Worm (Caenorhabditis elegans) whole organism, L1 larva: ENCODE data around the gene F56H9.9.

ENCODE experiments used
- ceh-8 ChIP-seq: fragments of 200-800 bp; sonication (Bioruptor generic); optimal IDR thresholded peaks from 2 replicates; lab custom pipeline; 2018; ENCODE audit warnings: mild to moderate bottlenecking, missing genetic modification characterization, moderate library complexity, missing compliant biosample characterization
- nhr-237 ChIP-seq: fragments of 150-350 bp; optimal IDR thresholded peaks from 2 replicates; lab custom pipeline; 2014; ENCODE audit warnings: missing biosample characterization, missing genetic modification characterization
- skn-1 ChIP-seq: fragments of 150-350 bp; optimal IDR thresholded peaks from 2 replicates; lab custom pipeline; 2014; ENCODE audit warnings: missing biosample characterization, missing genetic modification characterization
- ztf-4 ChIP-seq: fragments of 150-350 bp; optimal IDR thresholded peaks from 2 replicates; lab custom pipeline; 2014; ENCODE audit warnings: missing biosample characterization, missing genetic modification characterization

DNA sequence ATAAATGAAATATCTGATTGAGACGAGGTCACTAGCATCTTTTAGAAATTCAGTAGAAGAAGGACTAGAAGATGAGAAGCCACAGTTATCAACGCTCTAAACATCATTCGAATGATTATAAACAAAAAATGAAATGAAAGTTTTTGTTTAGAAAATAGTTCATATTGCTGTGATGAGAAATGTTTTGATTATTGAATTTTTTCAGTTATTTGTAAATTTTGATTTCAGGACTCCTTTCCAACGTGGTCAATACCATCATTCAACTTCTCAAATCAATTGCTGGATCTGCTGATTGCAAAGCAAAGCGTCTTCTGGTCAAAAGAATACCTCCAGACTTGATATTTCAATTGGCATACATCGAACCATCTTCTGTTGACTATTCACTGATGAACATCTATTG, 33.9 kb upstream of the F56H9.9 start, which contains the start of gene W05B10.6:
- TF ChIP-seq nhr-237 (no peak), ztf-4 (tag; lab: Kevin White, UChicago) (no peak), skn-1 (tag; lab: Kevin White, UChicago) (no peak), ceh-8 (no peak)
